Fruit fly (Drosophila melanogaster) whole organism, embryonic: ENCODE results near the gene CG46317.
A peak's percentile ranks its signal among the peaks of the same experiment; 100 is the strongest.

ENCODE experiments used
- Aef1 ChIP-seq: fragments of 200-800 bp; sonication (Bioruptor generic); IDR thresholded peaks from 3 replicates; pipeline ENCODE4 v1.3.6; 2022; ENCODE audit warnings: missing biosample characterization, missing genetic modification characterization
- Atf-2 ChIP-seq: fragments of 200-800 bp; sonication (Bioruptor generic); optimal IDR thresholded peaks from 2 replicates; lab custom pipeline; 2016; ENCODE audit warnings: missing biosample characterization, missing genetic modification characterization
- Bteb2 ChIP-seq: fragments of 200-800 bp; sonication (Bioruptor generic); optimal IDR thresholded peaks from 2 replicates; lab custom pipeline; 2016; ENCODE audit warnings: missing biosample characterization, missing genetic modification characterization
- CG11696 ChIP-seq: fragments of 200-800 bp; sonication (Bioruptor generic); IDR thresholded peaks from 2 replicates; pipeline ENCODE4 v1.3.6; 2022; ENCODE audit warnings: missing biosample characterization, missing genetic modification characterization
- CG12104 ChIP-seq: fragments of 200-800 bp; sonication (Bioruptor generic); optimal IDR thresholded peaks from 3 replicates; lab custom pipeline; 2016; ENCODE audit warnings: missing biosample characterization, missing genetic modification characterization
- CG12219 ChIP-seq: fragments of 200-800 bp; sonication (Bioruptor generic); optimal IDR thresholded peaks from 3 replicates; lab custom pipeline; 2018; ENCODE audit warnings: missing biosample characterization, mild to moderate bottlenecking, missing genetic modification characterization
- CG13123 ChIP-seq: fragments of 200-800 bp; sonication (Bioruptor generic); optimal IDR thresholded peaks from 2 replicates; lab custom pipeline; 2016; ENCODE audit warnings: missing biosample characterization, missing genetic modification characterization
- CG1529 ChIP-seq: fragments of 200-800 bp; sonication (Bioruptor generic); optimal IDR thresholded peaks from 3 replicates; lab custom pipeline; 2018; ENCODE audit warnings: missing biosample characterization, missing genetic modification characterization
- CG15696 ChIP-seq: fragments of 200-800 bp; sonication (Bioruptor generic); optimal IDR thresholded peaks from 2 replicates; lab custom pipeline; 2019; ENCODE audit warnings: missing biosample characterization, mild to moderate bottlenecking, missing genetic modification characterization, moderate library complexity
- CG1647 ChIP-seq: fragments of 200-800 bp; sonication (Bioruptor generic); optimal IDR thresholded peaks from 3 replicates; lab custom pipeline; 2016; ENCODE audit warnings: missing biosample characterization, missing genetic modification characterization
- CG17802 ChIP-seq: fragments of 200-800 bp; sonication (Bioruptor generic); optimal IDR thresholded peaks from 2 replicates; lab custom pipeline; 2018; ENCODE audit warnings: missing biosample characterization, mild to moderate bottlenecking, missing genetic modification characterization, moderate library complexity
- CG18476 ChIP-seq: fragments of 200-800 bp; sonication (Bioruptor generic); optimal IDR thresholded peaks from 2 replicates; lab custom pipeline; 2016; ENCODE audit warnings: missing biosample characterization, mild to moderate bottlenecking, missing genetic modification characterization
- CG2678 ChIP-seq: fragments of 200-800 bp; sonication (Bioruptor generic); optimal IDR thresholded peaks from 3 replicates; lab custom pipeline; 2019; ENCODE audit warnings: missing biosample characterization, mild to moderate bottlenecking, missing genetic modification characterization, moderate library complexity
- CG6813 ChIP-seq: fragments of 200-800 bp; sonication (Bioruptor generic); optimal IDR thresholded peaks from 2 replicates; lab custom pipeline; 2017; ENCODE audit warnings: missing biosample characterization, missing genetic modification characterization, mild to moderate bottlenecking, moderate library complexity, missing genetic modification reagents
- CTCF ChIP-seq: fragments of 200-800 bp; sonication (Bioruptor generic); optimal IDR thresholded peaks from 2 replicates; lab custom pipeline; 2017; ENCODE audit warnings: missing biosample characterization, mild to moderate bottlenecking, missing genetic modification characterization, moderate library complexity
- D19B ChIP-seq: fragments of 200-800 bp; sonication (Bioruptor generic); optimal IDR thresholded peaks from 2 replicates; lab custom pipeline; 2017; ENCODE audit warnings: missing biosample characterization, mild to moderate bottlenecking, missing genetic modification characterization
- Dek ChIP-seq: fragments of 200-800 bp; sonication (Bioruptor generic); optimal IDR thresholded peaks from 3 replicates; lab custom pipeline; 2019; ENCODE audit warnings: missing biosample characterization, mild to moderate bottlenecking, missing genetic modification characterization, moderate library complexity
- HHEX ChIP-seq: fragments of 200-800 bp; sonication (Bioruptor generic); optimal IDR thresholded peaks from 3 replicates; lab custom pipeline; 2017; ENCODE audit warnings: missing biosample characterization, mild to moderate bottlenecking, missing genetic modification characterization, missing genetic modification reagents
- HLH4C ChIP-seq: fragments of 200-800 bp; sonication (Bioruptor generic); IDR thresholded peaks from 3 replicates; pipeline ENCODE4 v1.3.6; 2022; ENCODE audit warnings: missing biosample characterization, missing genetic modification characterization; ENCODE audit not compliant: partially characterized antibody
- Hand ChIP-seq: fragments of 200-800 bp; sonication (Bioruptor generic); optimal IDR thresholded peaks from 2 replicates; lab custom pipeline; 2017; ENCODE audit warnings: mild to moderate bottlenecking, missing biosample characterization, missing genetic modification reagents, missing genetic modification characterization
- Lpt ChIP-seq: fragments of >200 bp; optimal IDR thresholded peaks from 2 replicates; lab custom pipeline; 2018; ENCODE audit warnings: missing biosample characterization, missing genetic modification characterization
- Mad ChIP-seq: fragments of 200-800 bp; sonication (Bioruptor generic); optimal IDR thresholded peaks from 2 replicates; lab custom pipeline; 2016; ENCODE audit warnings: missing biosample characterization, missing genetic modification characterization
- Mes4 ChIP-seq: fragments of 200-800 bp; sonication (Bioruptor generic); optimal IDR thresholded peaks from 2 replicates; lab custom pipeline; 2016; ENCODE audit warnings: missing biosample characterization, missing genetic modification characterization
- NK7.1 ChIP-seq: fragments of 200-800 bp; sonication (Bioruptor generic); optimal IDR thresholded peaks from 3 replicates; lab custom pipeline; 2016; ENCODE audit warnings: missing biosample characterization, missing genetic modification characterization
- NfI ChIP-seq: fragments of 200-800 bp; sonication (Bioruptor generic); optimal IDR thresholded peaks from 3 replicates; lab custom pipeline; 2018; ENCODE audit warnings: missing biosample characterization, mild to moderate bottlenecking, missing genetic modification characterization, moderate library complexity
- Scr ChIP-seq: fragments of 200-800 bp; sonication (Bioruptor generic); IDR thresholded peaks from 2 replicates; pipeline ENCODE4 v1.3.6; 2022; ENCODE audit warnings: missing biosample characterization, missing genetic modification characterization; ENCODE audit not compliant: partially characterized antibody
- Six4 ChIP-seq: fragments of 200-800 bp; sonication (Bioruptor generic); optimal IDR thresholded peaks from 2 replicates; lab custom pipeline; 2016; ENCODE audit warnings: missing biosample characterization, missing genetic modification characterization
- Sox100B ChIP-seq: fragments of 200-800 bp; sonication (Bioruptor generic); optimal IDR thresholded peaks from 3 replicates; lab custom pipeline; 2018; ENCODE audit warnings: missing biosample characterization, mild to moderate bottlenecking, missing genetic modification characterization
- Ssrp ChIP-seq: fragments of 200-800 bp; sonication (Bioruptor generic); optimal IDR thresholded peaks from 2 replicates; lab custom pipeline; 2018; ENCODE audit warnings: missing biosample characterization, mild to moderate bottlenecking, missing genetic modification characterization, moderate library complexity
- ase ChIP-seq: fragments of 200-800 bp; sonication (Bioruptor generic); IDR thresholded peaks from 3 replicates; pipeline ENCODE4 v1.3.6; 2022; ENCODE audit warnings: missing biosample characterization, missing genetic modification characterization
- bbx ChIP-seq: fragments of 200-800 bp; sonication (Bioruptor generic); IDR thresholded peaks from 2 replicates; pipeline ENCODE4 v1.3.6; 2022; ENCODE audit warnings: missing biosample characterization, missing genetic modification characterization; ENCODE audit not compliant: partially characterized antibody
- corto ChIP-seq: fragments of 200-800 bp; sonication (Bioruptor generic); optimal IDR thresholded peaks from 2 replicates; lab custom pipeline; 2016; ENCODE audit warnings: missing biosample characterization, mild to moderate bottlenecking, missing genetic modification characterization, moderate library complexity
- dati ChIP-seq: fragments of 200-800 bp; sonication (Bioruptor generic); IDR thresholded peaks from 2 replicates; pipeline ENCODE4 v1.3.6; 2022; ENCODE audit warnings: missing biosample characterization, missing genetic modification characterization
- dimm ChIP-seq: fragments of 200-800 bp; sonication (Bioruptor generic); IDR thresholded peaks from 2 replicates; pipeline ENCODE4 v1.3.6; 2022; ENCODE audit warnings: missing biosample characterization, missing genetic modification characterization
- eyg ChIP-seq: fragments of 200-800 bp; sonication (Bioruptor generic); optimal IDR thresholded peaks from 3 replicates; lab custom pipeline; 2016; ENCODE audit warnings: missing biosample characterization, missing genetic modification characterization
- gro ChIP-seq: fragments of 200-800 bp; sonication (Bioruptor generic); optimal IDR thresholded peaks from 2 replicates; lab custom pipeline; 2016; ENCODE audit warnings: missing biosample characterization, missing genetic modification characterization
- gsb-n ChIP-seq: fragments of 200-800 bp; sonication (Bioruptor generic); optimal IDR thresholded peaks from 3 replicates; lab custom pipeline; 2018; ENCODE audit warnings: missing biosample characterization, mild to moderate bottlenecking, missing genetic modification characterization
- hb ChIP-seq: fragments of 200-800 bp; sonication (Bioruptor generic); IDR thresholded peaks from 3 replicates; pipeline ENCODE4 v1.3.6; 2022; ENCODE audit warnings: missing biosample characterization, missing genetic modification characterization; ENCODE audit not compliant: partially characterized antibody
- hbn ChIP-seq: fragments of 200-800 bp; sonication (Bioruptor generic); IDR thresholded peaks from 2 replicates; pipeline ENCODE4 v1.3.6; 2022; ENCODE audit warnings: missing biosample characterization, missing genetic modification characterization; ENCODE audit not compliant: partially characterized antibody
- kay ChIP-seq: fragments of 200-800 bp; sonication (Bioruptor generic); optimal IDR thresholded peaks from 2 replicates; lab custom pipeline; 2016; ENCODE audit warnings: missing biosample characterization, missing genetic modification characterization
- lmd ChIP-seq: fragments of 200-800 bp; sonication (Bioruptor generic); IDR thresholded peaks from 2 replicates; pipeline ENCODE4 v1.3.6; 2022; ENCODE audit warnings: missing biosample characterization, missing genetic modification characterization
- luna ChIP-seq: fragments of 200-800 bp; sonication (Bioruptor generic); optimal IDR thresholded peaks from 2 replicates; lab custom pipeline; 2016; ENCODE audit warnings: missing biosample characterization, missing genetic modification characterization
- psq ChIP-seq: fragments of 200-800 bp; sonication (Bioruptor generic); optimal IDR thresholded peaks from 2 replicates; lab custom pipeline; 2017; ENCODE audit warnings: missing biosample characterization, missing genetic modification characterization
- run ChIP-seq: fragments of 200-800 bp; sonication (Bioruptor generic); optimal IDR thresholded peaks from 3 replicates; lab custom pipeline; 2018; ENCODE audit warnings: missing biosample characterization, mild to moderate bottlenecking, missing genetic modification characterization
- shn ChIP-seq: fragments of 200-800 bp; sonication (Bioruptor generic); optimal IDR thresholded peaks from 3 replicates; lab custom pipeline; 2016; ENCODE audit warnings: missing biosample characterization, missing genetic modification characterization
- slbo ChIP-seq: fragments of 200-800 bp; sonication (Bioruptor generic); IDR thresholded peaks from 2 replicates; pipeline ENCODE4 v1.3.6; 2022; ENCODE audit warnings: missing biosample characterization, missing genetic modification characterization
- sna ChIP-seq: fragments of 200-800 bp; sonication (Bioruptor generic); IDR thresholded peaks from 2 replicates; pipeline ENCODE4 v1.3.6; 2022; ENCODE audit warnings: missing biosample characterization, missing genetic modification characterization; ENCODE audit not compliant: partially characterized antibody
- stwl ChIP-seq: fragments of 200-800 bp; sonication (Bioruptor generic); optimal IDR thresholded peaks from 3 replicates; lab custom pipeline; 2018; ENCODE audit warnings: missing biosample characterization, mild to moderate bottlenecking, missing genetic modification characterization, moderate library complexity
- trem ChIP-seq: fragments of 200-800 bp; optimal IDR thresholded peaks from 3 replicates; lab custom pipeline; 2019; ENCODE audit warnings: missing biosample characterization, mild to moderate bottlenecking, missing genetic modification characterization, moderate library complexity
- zfh2 ChIP-seq: fragments of 200-800 bp; sonication (Bioruptor generic); optimal IDR thresholded peaks from 2 replicates; lab custom pipeline; 2016; ENCODE audit warnings: missing biosample characterization, missing genetic modification characterization

CG46317 gene

dm6 chrX:14237873-14238394 lies 23.1 kb upstream of the CG46317 start, which contains the start of the genes Fbxl4 and Dus2 (continued):
- TF ChIP-seq CG15696 (tag; lab: Kevin White, UChicago) (peak; percentile 96), CG13123 (peak; percentile 68), NfI (GFP tag; lab: Kevin White, UChicago) (peak; percentile 89), Atf-2 (GFP tag; lab: Kevin White, UChicago) (peak; percentile 88), Ssrp (tag; lab: Kevin White, UChicago) (peak; percentile 92), bbx (GFP tag; lab: Robert Waterston, UW) (peak; percentile 38; the same call in 1 of the 2 replicates), hbn (no peak), gro (GFP tag; lab: Kevin White, UChicago) (peak; percentile 91), sna (GFP tag; lab: Robert Waterston, UW) (no peak), CG18476 (GFP tag; lab: Kevin White, UChicago) (peak; percentile 91), CG12219 (peak; percentile 83), kay (peak; percentile 88), psq (peak; percentile 74), Scr (GFP tag; lab: Robert Waterston, UW) (0 out of 2 replicates have a peak, but pooled peaks have one; percentile 18), hb (GFP tag; lab: Robert Waterston, UW) (no peak; the same call in 2 of the 3 replicates), D19B (GFP tag; lab: Kevin White, UChicago) (no peak), HLH4C (GFP tag; lab: Robert Waterston, UW) (peak; percentile 60; the same call in 2 of the 3 replicates), Bteb2 (GFP tag; lab: Kevin White, UChicago) (peak; percentile 90), CG11696 (peak; percentile 74), Hand (GFP tag; lab: Kevin White, UChicago) (peak; percentile 66), dimm (GFP tag; lab: Robert Waterston, UW) (peak; percentile 67), Lpt (GFP tag; lab: Kevin White, UChicago) (no peak), corto (GFP tag; lab: Kevin White, UChicago) (no peak), shn (GFP tag; lab: Kevin White, UChicago) (peak; percentile 94), run (peak; percentile 44), CG6813 (GFP tag; lab: Kevin White, UChicago) (peak; percentile 76), Sox100B (GFP tag; lab: Kevin White, UChicago) (peak; percentile 91), NK7.1 (GFP tag; lab: Kevin White, UChicago) (peak; percentile 83), gsb-n (peak; percentile 75), luna (GFP tag; lab: Kevin White, UChicago) (peak; percentile 70), Dek (tag; lab: Kevin White, UChicago) (peak; percentile 84), ase (GFP tag; lab: Robert Waterston, UW) (peak; percentile 91), Six4 (GFP tag; lab: Kevin White, UChicago) (peak; percentile 90), CG1529 (GFP tag; lab: Kevin White, UChicago) (peak; percentile 76), HHEX (GFP tag; lab: Kevin White, UChicago) (peak; percentile 89), trem (tag; lab: Kevin White, UChicago) (peak; percentile 80), CG1647 (peak; percentile 90), Aef1 (GFP tag; lab: Robert Waterston, UW) (peak; percentile 91), CG17802 (tag; lab: Kevin White, UChicago) (peak; percentile 77), eyg (peak; percentile 74), Mad (GFP tag; lab: Kevin White, UChicago) (peak; percentile 90), CG2678 (peak; percentile 94), dati (GFP tag; lab: Robert Waterston, UW) (peak; percentile 85), CTCF (peak; percentile 24), zfh2 (GFP tag; lab: Kevin White, UChicago) (peak; percentile 94), Mes4 (GFP tag; lab: Kevin White, UChicago) (peak; percentile 89), lmd (GFP tag; lab: Robert Waterston, UW) (peak; percentile 94), slbo (GFP tag; lab: Robert Waterston, UW) (peak; percentile 96), stwl (peak; percentile 42), CG12104 (GFP tag; lab: Kevin White, UChicago) (peak; percentile 91)
